Fruit fly (Drosophila melanogaster) whole organism, embryonic: ENCODE measurements around the gene Pp2C1.

Source experiments
- Ada2b ChIP-seq: fragments of 200-800 bp; sonication (Bioruptor generic); IDR thresholded peaks from 2 replicates; pipeline ENCODE4 v1.3.6; 2022; ENCODE audit warnings: missing biosample characterization, missing genetic modification characterization
- CG10274 ChIP-seq: fragments of 200-800 bp; sonication (Bioruptor generic); optimal IDR thresholded peaks from 3 replicates; lab custom pipeline; 2017; ENCODE audit warnings: missing biosample characterization, mild to moderate bottlenecking, missing genetic modification characterization
- CG11456 ChIP-seq: fragments of 200-800 bp; sonication (Bioruptor generic); IDR thresholded peaks from 3 replicates; pipeline ENCODE4 v1.3.6; 2022; ENCODE audit warnings: missing biosample characterization, missing genetic modification characterization
- CG12219 ChIP-seq: fragments of 200-800 bp; sonication (Bioruptor generic); optimal IDR thresholded peaks from 3 replicates; lab custom pipeline; 2018; ENCODE audit warnings: missing biosample characterization, mild to moderate bottlenecking, missing genetic modification characterization
- Gug ChIP-seq: fragments of 200-800 bp; sonication (Bioruptor generic); IDR thresholded peaks from 4 replicates; pipeline ENCODE4 v1.3.6; 2022; ENCODE audit warnings: missing biosample characterization, missing genetic modification characterization
- YL-1 ChIP-seq: fragments of 200-800 bp; sonication (Bioruptor generic); optimal IDR thresholded peaks from 3 replicates; lab custom pipeline; 2017; ENCODE audit warnings: missing biosample characterization, mild to moderate bottlenecking, missing genetic modification characterization
- aop ChIP-seq: fragments of 200-800 bp; sonication (Bioruptor generic); IDR thresholded peaks from 2 replicates; pipeline ENCODE4 v1.3.6; 2022; ENCODE audit warnings: missing biosample characterization, missing genetic modification characterization
- hkb ChIP-seq, 2 experiments: fragments of 200-800 bp in 1 of 2; fragments of >200 bp in 1 of 2; sonication (Bioruptor generic) in 1 of 2; IDR thresholded peaks in 1 of 2; optimal IDR thresholded peaks in 1 of 2; 2 replicates each; pipeline versions ENCODE4 v1.3.6 to Lab custom; 2017 to 2022; ENCODE audit warnings: missing biosample characterization in 1 of 2, missing genetic modification characterization in 1 of 2
- klu ChIP-seq: fragments of 200-800 bp; sonication (Bioruptor generic); IDR thresholded peaks from 2 replicates; pipeline ENCODE4 v1.3.6; 2022; ENCODE audit warnings: missing biosample characterization, missing genetic modification characterization
- nau ChIP-seq: fragments of 200-800 bp; sonication (Bioruptor generic); optimal IDR thresholded peaks from 3 replicates; lab custom pipeline; 2017; ENCODE audit warnings: missing biosample characterization, mild to moderate bottlenecking, missing genetic modification characterization, missing genetic modification reagents
- nerfin-2 ChIP-seq: fragments of 200-800 bp; sonication (Bioruptor generic); IDR thresholded peaks from 2 replicates; pipeline ENCODE4 v1.3.6; 2022; ENCODE audit warnings: missing biosample characterization, missing genetic modification characterization; ENCODE audit not compliant: partially characterized antibody
- onecut ChIP-seq: fragments of 200-800 bp; sonication (Bioruptor generic); IDR thresholded peaks from 2 replicates; pipeline ENCODE4 v1.3.6; 2022; ENCODE audit warnings: missing biosample characterization, missing genetic modification characterization
- stwl ChIP-seq: fragments of 200-800 bp; sonication (Bioruptor generic); optimal IDR thresholded peaks from 3 replicates; lab custom pipeline; 2018; ENCODE audit warnings: missing biosample characterization, mild to moderate bottlenecking, missing genetic modification characterization, moderate library complexity
- tgo ChIP-seq: fragments of 200-800 bp; sonication (Bioruptor generic); IDR thresholded peaks from 3 replicates; pipeline ENCODE4 v1.3.6; 2022; ENCODE audit warnings: missing biosample characterization, missing genetic modification characterization

dm6 chrX:4687778-4688399, 1.2 kb upstream of the Pp2C1 start, which contains the start of gene ctp:
- peak; percentile 72 for TF ChIP-seq nerfin-2 (GFP tag; lab: Robert Waterston, UW)
- TF ChIP-seq CG10274 (GFP tag; lab: Kevin White, UChicago): no peak
- peak; percentile 97 for TF ChIP-seq stwl (tag; lab: Kevin White, UChicago)
- no peak for TF ChIP-seq aop (GFP tag; lab: Robert Waterston, UW)
- TF ChIP-seq hkb (optimal IDR thresholded peaks at IDR 0.05; lab: Kevin White, UChicago): no peak
- TF ChIP-seq hkb (GFP tag; IDR thresholded peaks at IDR 0.05; lab: Robert Waterston, UW): peak; percentile 44; the same call in 1 of the 2 replicates
- TF ChIP-seq Ada2b (GFP tag; lab: Robert Waterston, UW): no peak
- TF ChIP-seq Gug (GFP tag; lab: Robert Waterston, UW): no peak
- no peak for TF ChIP-seq CG12219 (GFP tag; lab: Kevin White, UChicago)
- TF ChIP-seq CG11456 (GFP tag; lab: Robert Waterston, UW): 0 out of 3 replicates have a peak, but pooled peaks have one; percentile 53
- TF ChIP-seq nau (GFP tag; lab: Kevin White, UChicago): peak; percentile 42
- TF ChIP-seq onecut (GFP tag; lab: Robert Waterston, UW): peak; percentile 63
- peak; percentile 36; the same call in 1 of the 2 replicates for TF ChIP-seq klu (GFP tag; lab: Robert Waterston, UW)
- TF ChIP-seq YL-1 (GFP tag; lab: Kevin White, UChicago): peak; percentile 84
- peak; percentile 26; the same call in 2 of the 3 replicates for TF ChIP-seq tgo (GFP tag; lab: Robert Waterston, UW)
